Fruit fly (Drosophila melanogaster): ENCODE results near the gene Smg6.
A peak's percentile ranks its signal among the peaks of the same experiment; 100 is the strongest.

Smg6 gene

dm6 chr3R:25074558-25074964 is 41.3 kb upstream of the Smg6 start, which contains the start of the genes shams and CG11920 (continued):
- no peak for TF ChIP-seq Hey (tag; optimal IDR thresholded peaks at IDR 0.05)
- TF ChIP-seq CG12071 (GFP tag; optimal IDR thresholded peaks at IDR 0.05), result no peak
- TF ChIP-seq CG13894 (tag; optimal IDR thresholded peaks at IDR 0.05), result no peak
- peak; percentile 47 for TF ChIP-seq pzg (GFP tag; optimal IDR thresholded peaks at IDR 0.05)
- TF ChIP-seq kay (GFP tag; optimal IDR thresholded peaks at IDR 0.05), result no peak
- TF ChIP-seq Scr (GFP tag; IDR thresholded peaks at IDR 0.05; ENCODE audit: partially characterized antibody), result peak; percentile 66
- TF ChIP-seq dmrt99B (tag; optimal IDR thresholded peaks at IDR 0.05), result no peak
- peak; percentile 88 for TF ChIP-seq CG8924 (tag; optimal IDR thresholded peaks at IDR 0.05)
- TF ChIP-seq CG3995 (GFP tag; optimal IDR thresholded peaks at IDR 0.05), result peak; percentile 57
- TF ChIP-seq Neu2 (GFP tag; optimal IDR thresholded peaks at IDR 0.05; ENCODE audit: borderline replicate concordance), result no peak
- no peak for TF ChIP-seq tgo (GFP tag; IDR thresholded peaks at IDR 0.05)
- peak; percentile 27 for TF ChIP-seq CG2120 (GFP tag; optimal IDR thresholded peaks at IDR 0.05)
- peak; percentile 42 for TF ChIP-seq CG15601 (tag; optimal IDR thresholded peaks at IDR 0.05)
- no peak for TF ChIP-seq dimm (GFP tag; IDR thresholded peaks at IDR 0.05)
- TF ChIP-seq tup (GFP tag; optimal IDR thresholded peaks at IDR 0.05), result no peak
- TF ChIP-seq ash1 (GFP tag; optimal IDR thresholded peaks at IDR 0.05), result no peak
- TF ChIP-seq Dp (GFP tag; optimal IDR thresholded peaks at IDR 0.05), result peak; percentile 30
- peak; percentile 66 for TF ChIP-seq CG12391 (tag; optimal IDR thresholded peaks at IDR 0.05)
- no peak for TF ChIP-seq CG1647 (GFP tag; optimal IDR thresholded peaks at IDR 0.05)
- no peak for TF ChIP-seq CG10274 (GFP tag; optimal IDR thresholded peaks at IDR 0.05)
- TF ChIP-seq row (GFP tag; IDR thresholded peaks at IDR 0.05), result peak; percentile 59
- peak; percentile 80 for TF ChIP-seq sens (GFP tag)
- TF ChIP-seq Dll (GFP tag; IDR thresholded peaks at IDR 0.05; ENCODE audit: partially characterized antibody), result peak; percentile 73; the same call in 3 of the 4 replicates

DNA sequence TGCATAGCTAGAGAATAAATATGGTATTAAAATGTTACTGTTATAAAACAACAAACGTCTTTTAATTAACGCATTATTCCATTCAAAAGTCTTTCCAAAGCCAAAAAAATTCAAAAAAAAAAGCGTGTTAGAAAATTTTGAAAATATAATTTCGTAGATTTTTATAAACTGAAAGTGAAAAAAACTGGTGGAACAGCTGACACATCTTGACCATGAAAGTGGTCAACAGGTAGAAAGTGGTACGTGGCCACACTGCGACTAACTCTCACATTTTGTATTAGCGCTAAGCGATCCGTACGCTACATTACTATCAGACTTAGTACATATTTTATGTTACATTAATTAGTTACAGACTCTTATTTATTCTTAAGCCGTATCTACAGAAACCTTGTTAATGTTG is 37.6 kb upstream of the Smg6 start, which contains the start of gene CG11836:
Gene CG11836, plus strand, starts transcription at position 256 of the 400 bp plus-strand sequence.
- no peak for TF ChIP-seq bsh (GFP tag; optimal IDR thresholded peaks at IDR 0.05)
- 0 out of 3 replicates have a peak, but pooled peaks have one; percentile 29 for TF ChIP-seq row (GFP tag; IDR thresholded peaks at IDR 0.05)
- TF ChIP-seq pnt (GFP tag; optimal IDR thresholded peaks at IDR 0.05), result no peak
- peak; percentile 59 for TF ChIP-seq gfzf (GFP tag; optimal IDR thresholded peaks at IDR 0.05)
- TF ChIP-seq MBD-R2 (GFP tag; IDR thresholded peaks at IDR 0.05), result 0 out of 2 replicates have a peak, but pooled peaks have one; percentile 8
- no peak for TF ChIP-seq ap (GFP tag; IDR thresholded peaks at IDR 0.05)
- no peak for TF ChIP-seq Ravus (GFP tag; IDR thresholded peaks at IDR 0.05)
- TF ChIP-seq Max (GFP tag; optimal IDR thresholded peaks at IDR 0.05), result no peak
- TF ChIP-seq crp (GFP tag; optimal IDR thresholded peaks at IDR 0.05), result peak in 1 of 2 experiments; percentile 74

DNA sequence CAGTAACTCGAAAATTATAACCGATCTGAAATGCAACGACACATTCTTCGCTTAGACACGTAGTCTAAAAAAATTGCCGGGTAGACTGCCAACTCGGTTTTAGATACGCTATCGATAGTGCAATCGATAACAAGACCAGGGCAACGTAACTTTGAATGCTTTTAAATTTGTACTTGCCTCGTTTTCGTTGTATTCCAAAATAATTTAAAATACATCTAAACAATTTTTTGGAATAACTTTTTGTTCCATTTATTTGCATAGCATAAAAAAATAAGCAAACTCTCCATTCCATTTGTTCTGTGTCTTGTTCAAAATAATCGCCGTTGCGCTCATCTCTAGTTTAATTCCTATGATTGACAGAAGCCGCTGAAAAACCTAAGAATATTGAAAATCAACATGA is 36.3 kb upstream of the Smg6 start, which contains the start of the genes Stt3B and CG11839:
Gene Stt3B, minus strand, starts transcription at position 69 of the 400 bp plus-strand sequence.
Gene CG11839, plus strand, starts transcription at position 359 of the 400 bp plus-strand sequence.
- TF ChIP-seq HLH4C (GFP tag; IDR thresholded peaks at IDR 0.05; ENCODE audit: partially characterized antibody), result peak; percentile 83
- TF ChIP-seq nerfin-2 (GFP tag; IDR thresholded peaks at IDR 0.05; ENCODE audit: partially characterized antibody), result peak; percentile 70; the same call in 1 of the 2 replicates
- TF ChIP-seq Nf-YA (GFP tag; IDR thresholded peaks at IDR 0.05), result peak; percentile 66
- peak; percentile 62 for TF ChIP-seq CG12104 (GFP tag; optimal IDR thresholded peaks at IDR 0.05)
- TF ChIP-seq crp (GFP tag; optimal IDR thresholded peaks at IDR 0.05), result peak in 1 of 2 experiments; percentile 43
- TF ChIP-seq CG1792 (GFP tag; optimal IDR thresholded peaks at IDR 0.05), result peak; percentile 73
- peak; percentile 58 for TF ChIP-seq CG15696 (tag; optimal IDR thresholded peaks at IDR 0.05)
- no peak for TF ChIP-seq CG10147 (GFP tag; optimal IDR thresholded peaks at IDR 0.05)
- TF ChIP-seq CG2889 (GFP tag; IDR thresholded peaks at IDR 0.05), result peak; percentile 17; the same call in 1 of the 3 replicates
- TF ChIP-seq pnt (GFP tag; optimal IDR thresholded peaks at IDR 0.05), result peak; percentile 77
- TF ChIP-seq sob (GFP tag; IDR thresholded peaks at IDR 0.05), result peak; percentile 85; the same call in 1 of the 2 replicates
- TF ChIP-seq Ssrp (tag; optimal IDR thresholded peaks at IDR 0.05), result peak; percentile 54
- peak; percentile 80 to 82 for TF ChIP-seq dpn (GFP tag; optimal IDR thresholded peaks at IDR 0.05)
- TF ChIP-seq CG6854 (GFP tag; optimal IDR thresholded peaks at IDR 0.05), result no peak
- no peak for TF ChIP-seq CG10274 (GFP tag; optimal IDR thresholded peaks at IDR 0.05)
- peak in 1 of 2 experiments; percentile 35 for TF ChIP-seq tll (GFP tag; optimal IDR thresholded peaks at IDR 0.05)
- TF ChIP-seq CG6254 (GFP tag; optimal IDR thresholded peaks at IDR 0.05), result no peak
- no peak for TF ChIP-seq z (GFP tag; IDR thresholded peaks at IDR 0.05)
- TF ChIP-seq Stat92E (GFP tag; optimal IDR thresholded peaks at IDR 0.05), result peak in 1 of 3 experiments; percentile 33

Measured in whole organism, embryonic.